ENCODE assay signal across 6 worm cellular contexts in the genomic region with DNA sequence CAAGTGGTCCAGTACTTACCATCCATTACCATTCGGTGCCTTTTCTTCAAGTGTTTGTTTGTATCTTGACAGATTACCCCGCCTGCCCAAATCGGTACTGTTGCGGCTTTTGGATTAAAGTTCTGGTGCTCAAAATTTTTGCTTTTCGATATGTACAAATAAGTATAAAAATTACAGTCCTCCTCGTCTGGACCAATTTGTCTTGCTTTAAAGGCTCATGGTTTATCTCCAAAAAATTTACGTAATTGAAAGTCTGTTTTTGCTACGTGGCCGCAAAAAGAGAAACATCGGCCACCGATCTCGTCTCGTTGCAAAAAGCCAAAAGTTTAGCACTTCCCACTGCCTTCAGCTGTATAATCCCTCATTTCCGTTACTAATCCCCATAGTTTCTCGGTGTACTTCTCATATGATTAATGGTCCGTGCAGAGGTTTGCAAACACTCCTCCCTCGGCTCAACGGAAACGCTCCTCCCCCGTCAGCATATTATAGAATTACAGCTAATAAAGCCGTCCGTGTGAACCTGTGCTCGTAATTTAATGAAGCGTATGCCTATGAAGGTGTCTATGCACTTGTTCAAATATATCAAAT.
A peak's percentile ranks its signal among the peaks of the same experiment; 100 is the strongest.
TF ChIP-seq lines count a peak whose summit lies in the region.

No protein-coding gene starts in this region.

TF ChIP-seq in whole organism, L2 larva, 48 proteins besides CTCF, POLR2A, EP300 and RAD21:
- TF ChIP-seq nhr-11 (tag; optimal IDR thresholded peaks at IDR 0.05; lab: Kevin White, UChicago) (no peak), unc-55 (GFP tag; optimal IDR thresholded peaks at IDR 0.05; lab: Kevin White, UChicago) (peak; percentile 70), mab-5 (tag; optimal IDR thresholded peaks at IDR 0.05; lab: Kevin White, UChicago) (peak; percentile 27), unc-62 (GFP tag; optimal IDR thresholded peaks at IDR 0.05; lab: Kevin White, UChicago) (no peak), gmeb-1 (tag; optimal IDR thresholded peaks at IDR 0.05; lab: Kevin White, UChicago) (no peak), lin-11 (tag; optimal IDR thresholded peaks at IDR 0.05; lab: Kevin White, UChicago) (no peak), zag-1 (tag; optimal IDR thresholded peaks at IDR 0.05; lab: Kevin White, UChicago) (no peak), lin-13 (GFP tag; optimal IDR thresholded peaks at IDR 0.05; lab: Kevin White, UChicago) (no peak), elt-3 (tag; optimal IDR thresholded peaks at IDR 0.05; lab: Kevin White, UChicago) (no peak), nhr-23 (tag; optimal IDR thresholded peaks at IDR 0.05; lab: Kevin White, UChicago) (no peak), elt-1 (tag; optimal IDR thresholded peaks at IDR 0.05; lab: Kevin White, UChicago) (no peak), ama-1 (optimal IDR thresholded peaks at IDR 0.05; lab: Kevin White, UChicago) (no peak)
TF ChIP-seq in whole organism, L2 larva: peak in this region for 2.

TF ChIP-seq in whole organism, L3 larva, 47 proteins besides CTCF, POLR2A, EP300 and RAD21:
- no peak for TF ChIP-seq ceh-9 (tag; optimal IDR thresholded peaks at IDR 0.05; lab: Kevin White, UChicago)
- TF ChIP-seq lin-39 (tag; optimal IDR thresholded peaks at IDR 0.05; lab: Kevin White, UChicago), result peak; percentile 77

TF ChIP-seq in whole organism, L4 larva, 104 proteins besides CTCF, POLR2A, EP300 and RAD21:
- TF ChIP-seq ctbp-1 (GFP tag; IDR thresholded peaks at IDR 0.05; lab: Robert Waterston, UW) (no peak), egl-43 (GFP tag; IDR thresholded peaks at IDR 0.05; lab: Robert Waterston, UW) (0 out of 2 replicates have a peak, but pooled peaks have one; percentile 29), zip-11 (GFP tag; IDR thresholded peaks at IDR 0.05; lab: Robert Waterston, UW) (no peak), unc-62 (GFP tag; optimal IDR thresholded peaks at IDR 0.05 in 1 of 2; lab: Kevin White, UChicago) (peak in 1 of 2 experiments; percentile 96), unc-62 (tag; optimal IDR thresholded peaks at IDR 0.05; lab: Kevin White, UChicago) (no peak)

TF ChIP-seq in whole organism, early embryonic, 17 proteins besides CTCF, POLR2A, EP300 and RAD21:
- peak; percentile 49 for TF ChIP-seq ceh-36 (tag; optimal IDR thresholded peaks at IDR 0.05; lab: Kevin White, UChicago)
- TF ChIP-seq aly-1 (tag; optimal IDR thresholded peaks at IDR 0.05; lab: Kevin White, UChicago), result no peak

TF ChIP-seq in whole organism, late embryonic, 69 proteins besides CTCF, POLR2A, EP300 and RAD21:
- TF ChIP-seq unc-42 (tag; optimal IDR thresholded peaks at IDR 0.05; lab: Kevin White, UChicago) (peak; percentile 8), ceh-34 (tag; optimal IDR thresholded peaks at IDR 0.05; lab: Kevin White, UChicago) (no peak)
TF ChIP-seq in whole organism, late embryonic: peak in this region for 1.

TF ChIP-seq in whole organism, mixed stage, embryonic, 35 proteins besides CTCF, POLR2A, EP300 and RAD21:
- no peak for TF ChIP-seq ceh-43 (GFP tag; optimal IDR thresholded peaks at IDR 0.05; lab: Kevin White, UChicago)
- no peak for TF ChIP-seq unc-120 (tag; optimal IDR thresholded peaks at IDR 0.05; lab: Kevin White, UChicago; ENCODE audit: poor library complexity, severe bottlenecking)
- TF ChIP-seq flh-1 (GFP tag; optimal IDR thresholded peaks at IDR 0.05; lab: Kevin White, UChicago), result no peak
- peak; percentile 44 for TF ChIP-seq ces-1 (GFP tag; optimal IDR thresholded peaks at IDR 0.05; lab: Kevin White, UChicago)
- TF ChIP-seq nhr-237 (tag; optimal IDR thresholded peaks at IDR 0.05; lab: Kevin White, UChicago), result no peak
- TF ChIP-seq nhr-2 (tag; optimal IDR thresholded peaks at IDR 0.05; lab: Kevin White, UChicago), result peak; percentile 2
- TF ChIP-seq ztf-11 (tag; optimal IDR thresholded peaks at IDR 0.05; lab: Kevin White, UChicago), result no peak
- no peak for TF ChIP-seq nhr-12 (tag; optimal IDR thresholded peaks at IDR 0.05; lab: Kevin White, UChicago)
